Fruit fly (Drosophila melanogaster): Measurements from ENCODE around the gene CG6678.

Gene CG6678

DNA sequence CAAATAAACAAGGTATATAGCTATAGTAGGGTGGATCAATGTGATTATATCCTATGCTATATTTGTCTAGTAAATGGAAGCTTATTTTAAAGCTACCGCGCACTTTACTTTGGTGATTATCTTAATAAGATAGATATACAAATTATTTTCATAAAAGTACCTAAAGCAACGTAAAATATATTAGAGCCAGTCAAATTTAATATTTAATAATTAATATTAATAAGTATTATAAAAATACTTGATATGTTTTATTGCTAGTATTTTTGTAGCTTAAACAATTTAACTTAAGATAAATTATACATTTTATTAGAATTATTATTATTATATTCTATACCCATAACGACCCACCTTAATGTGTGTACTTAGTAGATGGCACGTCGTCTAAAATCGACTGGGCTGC, 47.2 kb upstream of the CG6678 start (continued):
- no peak for TF ChIP-seq CG6683 (GFP tag; optimal IDR thresholded peaks at IDR 0.05)
- no peak for TF ChIP-seq Optix (GFP tag; IDR thresholded peaks at IDR 0.05)
- TF ChIP-seq CG16813 (GFP tag; IDR thresholded peaks at IDR 0.05; ENCODE audit: partially characterized antibody): no peak
- no peak for TF ChIP-seq CG18764 (GFP tag; optimal IDR thresholded peaks at IDR 0.05)
- TF ChIP-seq ken (GFP tag; IDR thresholded peaks at IDR 0.05): no peak
- TF ChIP-seq sc (optimal IDR thresholded peaks at IDR 0.05): no peak
- no peak for TF ChIP-seq sc (GFP tag; optimal IDR thresholded peaks at IDR 0.05)
- TF ChIP-seq NC2α (GFP tag; optimal IDR thresholded peaks at IDR 0.05): no peak
- TF ChIP-seq CG9797 (GFP tag; optimal IDR thresholded peaks at IDR 0.05): no peak
- TF ChIP-seq TFAM (GFP tag; optimal IDR thresholded peaks at IDR 0.05): no peak
- TF ChIP-seq kay (GFP tag; optimal IDR thresholded peaks at IDR 0.05): no peak
- TF ChIP-seq stc (GFP tag; IDR thresholded peaks at IDR 0.05): no peak
- TF ChIP-seq vvl (GFP tag; IDR thresholded peaks at IDR 0.05): no peak
- TF ChIP-seq CG8089 (GFP tag; optimal IDR thresholded peaks at IDR 0.05): no peak
- peak; percentile 11 for TF ChIP-seq CG12659 (GFP tag; optimal IDR thresholded peaks at IDR 0.05)
- no peak for TF ChIP-seq CG8359 (GFP tag; optimal IDR thresholded peaks at IDR 0.05; ENCODE audit: borderline replicate concordance)
- TF ChIP-seq CG11456 (GFP tag; IDR thresholded peaks at IDR 0.05): no peak
- peak; percentile 11 for TF ChIP-seq Oli (tag; optimal IDR thresholded peaks at IDR 0.05)
- TF ChIP-seq tx (GFP tag; optimal IDR thresholded peaks at IDR 0.05): no peak
- TF ChIP-seq CG6813 (GFP tag; optimal IDR thresholded peaks at IDR 0.05): no peak
- no peak for TF ChIP-seq ind (GFP tag; optimal IDR thresholded peaks at IDR 0.05)
- no peak for TF ChIP-seq GATAe (GFP tag; conservative IDR thresholded peaks at IDR 0.05)
- TF ChIP-seq hbn (GFP tag; IDR thresholded peaks at IDR 0.05; ENCODE audit: partially characterized antibody): no peak
- TF ChIP-seq CG7556 (GFP tag; optimal IDR thresholded peaks at IDR 0.05): no peak
- no peak for TF ChIP-seq CG12071 (GFP tag; optimal IDR thresholded peaks at IDR 0.05)
- TF ChIP-seq yki (optimal IDR thresholded peaks at IDR 0.05): no peak
- no peak for TF ChIP-seq B-H1 (GFP tag; IDR thresholded peaks at IDR 0.05)
- no peak for TF ChIP-seq Sin3A (optimal IDR thresholded peaks at IDR 0.05)
- no peak for TF ChIP-seq CG17568 (GFP tag; optimal IDR thresholded peaks at IDR 0.05)
- no peak for TF ChIP-seq ro (GFP tag; IDR thresholded peaks at IDR 0.05)
- TF ChIP-seq fru (optimal IDR thresholded peaks at IDR 0.05): no peak
- TF ChIP-seq eyg (GFP tag; optimal IDR thresholded peaks at IDR 0.05): no peak
- TF ChIP-seq CG9817 (tag; optimal IDR thresholded peaks at IDR 0.05): no peak
- peak; percentile 9 for TF ChIP-seq CG17359 (tag; optimal IDR thresholded peaks at IDR 0.05)
- no peak for TF ChIP-seq tup (GFP tag; optimal IDR thresholded peaks at IDR 0.05)
- TF ChIP-seq HmgD (GFP tag; optimal IDR thresholded peaks at IDR 0.05): no peak
- TF ChIP-seq CG1603 (tag; optimal IDR thresholded peaks at IDR 0.05): no peak
- no peak for TF ChIP-seq MESR4 (GFP tag; optimal IDR thresholded peaks at IDR 0.05)
- no peak for TF ChIP-seq knrl (GFP tag; IDR thresholded peaks at IDR 0.05; ENCODE audit: partially characterized antibody)
- TF ChIP-seq CG34376 (GFP tag; optimal IDR thresholded peaks at IDR 0.05): no peak
- no peak for TF ChIP-seq CG2889 (GFP tag; IDR thresholded peaks at IDR 0.05)
- no peak for TF ChIP-seq CG32772 (GFP tag; IDR thresholded peaks at IDR 0.05)
- TF ChIP-seq CkIIα-i1 (GFP tag; IDR thresholded peaks at IDR 0.05): no peak
- no peak for TF ChIP-seq dati (GFP tag; IDR thresholded peaks at IDR 0.05)
- no peak for TF ChIP-seq Nf-YA (GFP tag; IDR thresholded peaks at IDR 0.05)
- no peak for TF ChIP-seq CG4360 (GFP tag; IDR thresholded peaks at IDR 0.05)
- TF ChIP-seq jigr1 (GFP tag; IDR thresholded peaks at IDR 0.05): no peak
- no peak for TF ChIP-seq gfzf (GFP tag; optimal IDR thresholded peaks at IDR 0.05)
- TF ChIP-seq CG9876 (GFP tag; optimal IDR thresholded peaks at IDR 0.05): no peak
- no peak for TF ChIP-seq Six4 (GFP tag; optimal IDR thresholded peaks at IDR 0.05)
- no peak for TF ChIP-seq Chrac-16 (GFP tag; optimal IDR thresholded peaks at IDR 0.05)
- no peak for TF ChIP-seq croc (GFP tag; conservative IDR thresholded peaks at IDR 0.05)
- TF ChIP-seq Hmr (GFP tag; optimal IDR thresholded peaks at IDR 0.05): no peak
- TF ChIP-seq Myb (GFP tag; optimal IDR thresholded peaks at IDR 0.05): no peak
